Worm (Caenorhabditis elegans) whole organism, L1 larva: ENCODE measurements around the gene ZK402.5.
A peak's percentile ranks its signal among the peaks of the same experiment; 100 is the strongest.

Experiments used
- aha-1 ChIP-seq: fragments of 150-350 bp; optimal IDR thresholded peaks from 2 replicates; lab custom pipeline; 2014; ENCODE audit warnings: missing biosample characterization, missing genetic modification characterization
- blmp-1 ChIP-seq: fragments of 150-350 bp; optimal IDR thresholded peaks from 2 replicates; lab custom pipeline; 2014; ENCODE audit warnings: missing biosample characterization, missing genetic modification characterization
- elt-2 ChIP-seq: sonication (generic microtip); optimal IDR thresholded peaks from 2 replicates; lab custom pipeline; 2016; ENCODE audit warnings: missing genetic modification characterization, mild to moderate bottlenecking, inconsistent platforms, missing compliant biosample characterization, missing genetic modification reagents
- fkh-10 ChIP-seq: sonication (generic microtip); optimal IDR thresholded peaks from 2 replicates; lab custom pipeline; 2017; ENCODE audit warnings: missing biosample characterization, missing genetic modification reagents, missing genetic modification characterization
- lsy-2 ChIP-seq, 2 experiments: fragments of 150-350 bp; optimal IDR thresholded peaks; 2 replicates each; lab custom pipeline; 2014; ENCODE audit warnings: missing biosample characterization in 2 of 2, missing genetic modification characterization in 2 of 2
- mep-1 ChIP-seq: fragments of 150-350 bp; optimal IDR thresholded peaks from 2 replicates; lab custom pipeline; 2014; ENCODE audit warnings: missing biosample characterization, missing genetic modification characterization
- nhr-237 ChIP-seq: fragments of 150-350 bp; optimal IDR thresholded peaks from 2 replicates; lab custom pipeline; 2014; ENCODE audit warnings: missing biosample characterization, missing genetic modification characterization
- skn-1 ChIP-seq: fragments of 150-350 bp; optimal IDR thresholded peaks from 2 replicates; lab custom pipeline; 2014; ENCODE audit warnings: missing biosample characterization, missing genetic modification characterization

ce11 chrX:1389382-1389983, 11.7 kb downstream of the ZK402.5 start:
- TF ChIP-seq mep-1 (tag; lab: Kevin White, UChicago) (peak; percentile 73), aha-1 (tag; lab: Kevin White, UChicago) (no peak), lsy-2 (tag; optimal IDR thresholded peaks at IDR 0.05; lab: Kevin White, UChicago) (peak; percentile 82 to 86), elt-2 (peak; percentile 64), skn-1 (tag; lab: Kevin White, UChicago) (peak; percentile 98), fkh-10 (GFP tag; lab: Kevin White, UChicago) (peak; percentile 97), nhr-237 (tag; lab: Kevin White, UChicago) (peak; percentile 83), blmp-1 (tag; lab: Kevin White, UChicago) (no peak)
